Fruit fly (Drosophila melanogaster): ENCODE results near the gene Osi14.

dm6 chr3R:6259837-6260236 is 39.1 kb upstream of the Osi14 start, which contains the start of gene Osi9:
- TF ChIP-seq fru (GFP tag; optimal IDR thresholded peaks at IDR 0.05) (no peak), brk (GFP tag; optimal IDR thresholded peaks at IDR 0.05) (no peak), h (GFP tag; optimal IDR thresholded peaks at IDR 0.05) (no peak), Hr78 (GFP tag; optimal IDR thresholded peaks at IDR 0.05) (no peak), Dfd (GFP tag; optimal IDR thresholded peaks at IDR 0.05) (no peak), Hnf4 (GFP tag; optimal IDR thresholded peaks at IDR 0.05) (no peak), Rel (GFP tag; optimal IDR thresholded peaks at IDR 0.05) (no peak), Rel (tag; optimal IDR thresholded peaks at IDR 0.05) (no peak), rgr (GFP tag; optimal IDR thresholded peaks at IDR 0.05) (no peak), psq (GFP tag; optimal IDR thresholded peaks at IDR 0.05) (no peak), ey (GFP tag; optimal IDR thresholded peaks at IDR 0.05) (no peak), sv (GFP tag; optimal IDR thresholded peaks at IDR 0.05) (no peak), sage (GFP tag; optimal IDR thresholded peaks at IDR 0.05) (no peak)

Data from whole organism, wandering third instar larva.